Fruit fly (Drosophila melanogaster): Measurements from ENCODE around the gene Nhe3.

The Nhe3 gene

DNA sequence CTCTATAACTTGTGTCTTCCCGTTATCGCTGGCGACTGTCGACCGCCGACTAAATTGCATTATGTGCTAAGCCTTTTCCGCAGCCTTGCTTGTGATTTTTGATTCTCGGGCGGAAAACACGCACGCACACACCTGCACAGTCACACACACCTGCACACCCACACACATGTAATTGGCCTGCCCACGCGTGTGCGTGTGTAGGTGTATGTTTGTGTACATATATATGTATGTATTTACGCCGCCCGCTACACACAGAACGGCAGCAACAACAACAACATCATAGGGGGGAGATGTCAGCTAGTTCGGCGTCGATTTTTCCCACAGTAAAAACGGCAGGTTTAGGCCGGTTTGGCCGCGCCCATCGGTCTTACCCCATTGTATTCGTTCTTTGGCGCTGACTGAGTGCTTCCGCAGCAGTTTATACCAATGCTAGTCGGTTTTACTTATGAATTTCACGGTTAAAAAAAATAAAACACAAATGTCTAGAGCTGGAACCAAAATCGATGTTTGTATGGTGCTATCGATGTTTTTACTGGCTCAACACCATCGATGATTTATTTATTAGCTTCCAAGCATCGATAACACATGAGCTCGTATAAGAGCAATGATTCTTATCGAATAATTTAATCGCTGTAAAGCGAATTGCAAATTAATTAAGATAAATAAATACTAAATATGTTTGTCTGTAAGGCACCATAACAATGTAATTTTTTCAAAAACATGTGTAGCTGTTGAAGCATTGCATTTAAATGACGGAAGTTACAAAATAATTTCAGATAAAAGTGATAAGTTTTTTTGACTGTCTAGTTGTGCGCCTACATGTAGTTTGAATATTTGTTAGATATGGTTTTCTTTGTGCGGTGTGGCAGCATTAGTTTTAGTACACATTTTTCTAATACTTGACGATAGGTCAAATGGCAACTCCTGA is 38.9 kb upstream of the Nhe3 start, which contains the start of gene homer (continued):
- TF ChIP-seq ewg (GFP tag; optimal IDR thresholded peaks at IDR 0.05) (no peak), pho (GFP tag; optimal IDR thresholded peaks at IDR 0.05) (no peak), PHDP (tag; optimal IDR thresholded peaks at IDR 0.05) (no peak), CG7963 (GFP tag; IDR thresholded peaks at IDR 0.05; ENCODE audit: partially characterized antibody) (peak; percentile 95), CG34224 (GFP tag; IDR thresholded peaks at IDR 0.05; ENCODE audit: partially characterized antibody) (peak; percentile 90; the same call in 2 of the 3 replicates), CG10274 (GFP tag; optimal IDR thresholded peaks at IDR 0.05) (no peak), CG4328 (GFP tag; optimal IDR thresholded peaks at IDR 0.05) (no peak), CG30020 (tag; optimal IDR thresholded peaks at IDR 0.05) (peak; percentile 18), sens (GFP tag) (peak; percentile 66), esg (GFP tag; conservative IDR thresholded peaks at IDR 0.05) (no peak), CG6689 (GFP tag; IDR thresholded peaks at IDR 0.05) (no peak), CG6813 (GFP tag; optimal IDR thresholded peaks at IDR 0.05) (no peak), CG16863 (GFP tag; optimal IDR thresholded peaks at IDR 0.05) (no peak), dmrt11E (tag; optimal IDR thresholded peaks at IDR 0.05) (peak; percentile 4), mam (GFP tag; optimal IDR thresholded peaks at IDR 0.05) (no peak), chif (GFP tag; optimal IDR thresholded peaks at IDR 0.05) (no peak), vvl (GFP tag; IDR thresholded peaks at IDR 0.05) (peak; percentile 18; the same call in 1 of the 2 replicates), CG14014 (GFP tag; IDR thresholded peaks at IDR 0.05) (no peak), CG6254 (GFP tag; optimal IDR thresholded peaks at IDR 0.05) (no peak), kay (GFP tag; optimal IDR thresholded peaks at IDR 0.05) (no peak), CG14667 (GFP tag; IDR thresholded peaks at IDR 0.05) (no peak), HLHmδ (GFP tag; optimal IDR thresholded peaks at IDR 0.05) (peak; percentile 85), CG12155 (GFP tag; optimal IDR thresholded peaks at IDR 0.05) (no peak), Max (GFP tag; optimal IDR thresholded peaks at IDR 0.05) (no peak), MBD-R2 (GFP tag; IDR thresholded peaks at IDR 0.05) (peak; percentile 38), CG4282 (GFP tag; optimal IDR thresholded peaks at IDR 0.05) (no peak), rib (GFP tag; IDR thresholded peaks at IDR 0.05) (no peak), sna (GFP tag; IDR thresholded peaks at IDR 0.05; ENCODE audit: partially characterized antibody) (peak; percentile 86; the same call in 1 of the 2 replicates), CG1602 (GFP tag; optimal IDR thresholded peaks at IDR 0.05) (no peak), sqz (GFP tag; optimal IDR thresholded peaks at IDR 0.05) (no peak), Lim3 (GFP tag; IDR thresholded peaks at IDR 0.05) (no peak), Drgx (GFP tag; IDR thresholded peaks at IDR 0.05) (no peak), toy (GFP tag; IDR thresholded peaks at IDR 0.05) (no peak), vnd (GFP tag; IDR thresholded peaks at IDR 0.05; ENCODE audit: partially characterized antibody) (peak; percentile 93), bcd (GFP tag; optimal IDR thresholded peaks at IDR 0.05) (no peak), CG15269 (tag; optimal IDR thresholded peaks at IDR 0.05) (no peak), CG17186 (GFP tag; optimal IDR thresholded peaks at IDR 0.05) (peak; percentile 1), ci (GFP tag; IDR thresholded peaks at IDR 0.05) (peak; percentile 63; the same call in 2 of the 3 replicates), Asciz (GFP tag; optimal IDR thresholded peaks at IDR 0.05) (no peak), Mes4 (GFP tag; optimal IDR thresholded peaks at IDR 0.05) (no peak), CG12299 (tag; optimal IDR thresholded peaks at IDR 0.05) (no peak), H15 (GFP tag; IDR thresholded peaks at IDR 0.05) (no peak), bowl (GFP tag; IDR thresholded peaks at IDR 0.05) (no peak), CG4617 (GFP tag; optimal IDR thresholded peaks at IDR 0.05; ENCODE audit: borderline replicate concordance) (peak; percentile 88), jumu (GFP tag; optimal IDR thresholded peaks at IDR 0.05) (no peak), Sry-β (GFP tag; optimal IDR thresholded peaks at IDR 0.05) (no peak), Ets65A (GFP tag) (peak; percentile 86), tin (GFP tag; optimal IDR thresholded peaks at IDR 0.05) (peak; percentile 8), bbx (GFP tag; IDR thresholded peaks at IDR 0.05; ENCODE audit: partially characterized antibody) (peak; percentile 95)
